Worm (Caenorhabditis elegans) whole organism, early embryonic: Measurements from ENCODE around the gene nhr-133.

Experiments
- F13C5.2 ChIP-seq: sonication (generic microtip); optimal IDR thresholded peaks from 2 replicates; lab custom pipeline; 2017; ENCODE audit warnings: mild to moderate bottlenecking, missing genetic modification characterization, inconsistent platforms, missing compliant biosample characterization
- ama-1 ChIP-seq: fragments of 150-350 bp; optimal IDR thresholded peaks from 2 replicates; lab custom pipeline; 2014
- ceh-13 ChIP-seq: fragments of 200-800 bp; sonication (Bioruptor generic); optimal IDR thresholded peaks from 2 replicates; lab custom pipeline; 2018; ENCODE audit warnings: mild to moderate bottlenecking, missing genetic modification characterization, missing compliant biosample characterization
- flt-1 ChIP-seq: fragments of 200-800 bp; sonication (Bioruptor generic); IDR thresholded peaks from 2 replicates; pipeline ENCODE4 v1.3.6; 2022; ENCODE audit warnings: missing genetic modification characterization, missing compliant biosample characterization
- hmg-4 ChIP-seq: fragments of 200-800 bp; sonication (Bioruptor generic); optimal IDR thresholded peaks from 2 replicates; lab custom pipeline; 2018; ENCODE audit warnings: mild to moderate bottlenecking, missing genetic modification characterization, missing compliant biosample characterization
- scrt-1 ChIP-seq: fragments of 200-800 bp; sonication (Bioruptor generic); IDR thresholded peaks from 2 replicates; pipeline ENCODE4 v1.3.6; 2022; ENCODE audit warnings: missing genetic modification characterization, missing compliant biosample characterization
- tbx-11 ChIP-seq: fragments of 200-800 bp; sonication (Bioruptor generic); IDR thresholded peaks from 2 replicates; pipeline ENCODE4 v1.3.6; 2022; ENCODE audit warnings: missing genetic modification characterization, missing compliant biosample characterization
- tbx-37 ChIP-seq: fragments of 200-800 bp; sonication (Bioruptor generic); conservative IDR thresholded peaks from 2 replicates; pipeline ENCODE4 v1.3.6; 2022; ENCODE audit warnings: missing genetic modification reagents, missing genetic modification characterization, missing compliant biosample characterization
- tra-4 ChIP-seq: sonication (generic microtip); optimal IDR thresholded peaks from 2 replicates; lab custom pipeline; 2017; ENCODE audit warnings: missing genetic modification characterization, missing compliant biosample characterization

- TF ChIP-seq ama-1 (lab: Kevin White, UChicago) = no peak
- no peak for TF ChIP-seq tbx-11
- no peak for TF ChIP-seq tbx-37 (GFP tag; lab: Robert Waterston, UW)
- TF ChIP-seq F13C5.2 (tag; lab: Kevin White, UChicago) = no peak
- TF ChIP-seq flt-1 (GFP tag; lab: Robert Waterston, UW) = no peak
- no peak for TF ChIP-seq scrt-1 (GFP tag; lab: Robert Waterston, UW)
- no peak for TF ChIP-seq hmg-4 (GFP tag; lab: Kevin White, UChicago)
- TF ChIP-seq tra-4 (tag; lab: Kevin White, UChicago) = no peak
- no peak for TF ChIP-seq ceh-13 (GFP tag; lab: Kevin White, UChicago)
Measured at ce11 chrV:2230912-2231311, 19.0 kb upstream of the nhr-133 start, which contains the start of gene nhr-134.
